Fruit fly (Drosophila melanogaster) whole organism, embryonic: ENCODE data around the gene CG11986.

Experiments used
- Adf1 ChIP-seq: fragments of 200-800 bp; sonication (Bioruptor generic); IDR thresholded peaks from 2 replicates; pipeline ENCODE4 v1.3.6; 2022; ENCODE audit warnings: missing biosample characterization, missing genetic modification characterization
- Atf6 ChIP-seq: fragments of 200-800 bp; sonication (Bioruptor generic); IDR thresholded peaks from 2 replicates; pipeline ENCODE4 v1.3.6; 2022; ENCODE audit warnings: missing biosample characterization, missing genetic modification characterization
- Bdp1 ChIP-seq: fragments of 200-800 bp; sonication (Bioruptor generic); optimal IDR thresholded peaks from 3 replicates; lab custom pipeline; 2016; ENCODE audit warnings: missing biosample characterization, missing genetic modification characterization
- Bgb ChIP-seq: fragments of 200-800 bp; sonication (Bioruptor generic); IDR thresholded peaks from 2 replicates; pipeline ENCODE4 v1.3.6; 2022; ENCODE audit warnings: missing biosample characterization, missing genetic modification characterization; ENCODE audit not compliant: partially characterized antibody
- CG10979 ChIP-seq: fragments of 200-800 bp; sonication (Bioruptor generic); optimal IDR thresholded peaks from 2 replicates; lab custom pipeline; 2018; ENCODE audit warnings: missing biosample characterization, mild to moderate bottlenecking, missing genetic modification characterization, moderate library complexity
- CG11093 ChIP-seq: fragments of 200-800 bp; sonication (Bioruptor generic); IDR thresholded peaks from 3 replicates; pipeline ENCODE4 v1.3.6; 2022; ENCODE audit warnings: missing biosample characterization, missing genetic modification characterization
- CG12659 ChIP-seq: fragments of 200-800 bp; sonication (Bioruptor generic); optimal IDR thresholded peaks from 3 replicates; lab custom pipeline; 2017; ENCODE audit warnings: mild to moderate bottlenecking, missing biosample characterization, missing genetic modification reagents, missing genetic modification characterization
- CG12942 ChIP-seq: fragments of 200-800 bp; sonication (Bioruptor generic); optimal IDR thresholded peaks from 3 replicates; lab custom pipeline; 2016; ENCODE audit warnings: missing biosample characterization, missing genetic modification characterization
- CG1529 ChIP-seq: fragments of 200-800 bp; sonication (Bioruptor generic); optimal IDR thresholded peaks from 3 replicates; lab custom pipeline; 2018; ENCODE audit warnings: missing biosample characterization, missing genetic modification characterization
- CG17568 ChIP-seq: fragments of 200-800 bp; sonication (Bioruptor generic); optimal IDR thresholded peaks from 2 replicates; lab custom pipeline; 2018; ENCODE audit warnings: missing biosample characterization, mild to moderate bottlenecking, missing genetic modification characterization, moderate library complexity
- CG1792 ChIP-seq: fragments of 200-800 bp; sonication (Bioruptor generic); optimal IDR thresholded peaks from 2 replicates; lab custom pipeline; 2016; ENCODE audit warnings: missing biosample characterization, missing genetic modification characterization
- CG2116 ChIP-seq: fragments of 200-800 bp; sonication (Bioruptor generic); optimal IDR thresholded peaks from 3 replicates; lab custom pipeline; 2018; ENCODE audit warnings: missing biosample characterization, mild to moderate bottlenecking, missing genetic modification characterization
- CG31365 ChIP-seq: fragments of 200-800 bp; sonication (Bioruptor generic); optimal IDR thresholded peaks from 2 replicates; lab custom pipeline; 2018; ENCODE audit warnings: missing biosample characterization, mild to moderate bottlenecking, missing genetic modification characterization
- CG4328 ChIP-seq: fragments of 200-800 bp; sonication (Bioruptor generic); optimal IDR thresholded peaks from 3 replicates; lab custom pipeline; 2017; ENCODE audit warnings: missing biosample characterization, missing genetic modification reagents, missing genetic modification characterization
- CG4854 ChIP-seq: fragments of 200-800 bp; sonication (Bioruptor generic); optimal IDR thresholded peaks from 2 replicates; lab custom pipeline; 2016; ENCODE audit warnings: missing biosample characterization, missing genetic modification characterization, inconsistent platforms
- CG5953 ChIP-seq: fragments of 200-800 bp; sonication (Bioruptor generic); IDR thresholded peaks from 2 replicates; pipeline ENCODE4 v1.3.6; 2022; ENCODE audit warnings: missing biosample characterization, missing genetic modification characterization
- Deaf1 ChIP-seq: fragments of 200-800 bp; optimal IDR thresholded peaks from 3 replicates; lab custom pipeline; 2019; ENCODE audit warnings: missing biosample characterization, mild to moderate bottlenecking, missing genetic modification characterization, moderate library complexity
- Dref ChIP-seq: fragments of 200-800 bp; sonication (Bioruptor generic); IDR thresholded peaks from 2 replicates; pipeline ENCODE4 v1.3.6; 2022; ENCODE audit warnings: missing biosample characterization, missing genetic modification characterization
- E2f2 ChIP-seq: fragments of 200-800 bp; sonication (Bioruptor generic); IDR thresholded peaks from 2 replicates; pipeline ENCODE4 v1.3.6; 2022; ENCODE audit warnings: missing biosample characterization, missing genetic modification characterization
- Ets65A ChIP-seq: fragments of 200-800 bp; sonication (Bioruptor generic); peaks from one replicate; lab custom pipeline; 2016; ENCODE audit warnings: missing biosample characterization, missing genetic modification characterization
- Hr78 ChIP-seq, 2 experiments: fragments of 200-800 bp in 1 of 2; fragments of >200 bp in 1 of 2; sonication (Bioruptor generic) in 1 of 2; optimal IDR thresholded peaks; 2 replicates each; lab custom pipeline; 2017 to 2019; ENCODE audit warnings: missing biosample characterization in 2 of 2, missing genetic modification characterization in 2 of 2, mild to moderate bottlenecking in 1 of 2, moderate library complexity in 1 of 2
- Lpt ChIP-seq: fragments of >200 bp; optimal IDR thresholded peaks from 2 replicates; lab custom pipeline; 2018; ENCODE audit warnings: missing biosample characterization, missing genetic modification characterization
- Max ChIP-seq: fragments of 200-800 bp; sonication (Bioruptor generic); optimal IDR thresholded peaks from 2 replicates; lab custom pipeline; 2016; ENCODE audit warnings: missing biosample characterization, mild to moderate bottlenecking, missing genetic modification characterization
- Med ChIP-seq: fragments of 200-800 bp; sonication (Bioruptor generic); peaks from one replicate; lab custom pipeline; 2016; ENCODE audit warnings: missing biosample characterization, missing genetic modification characterization, mild to moderate bottlenecking, inconsistent platforms, moderate library complexity
- NC2α ChIP-seq: fragments of 200-800 bp; sonication (Bioruptor generic); optimal IDR thresholded peaks from 2 replicates; lab custom pipeline; 2016; ENCODE audit warnings: missing biosample characterization, missing genetic modification characterization
- Nf-YC ChIP-seq: fragments of 200-800 bp; optimal IDR thresholded peaks from 3 replicates; lab custom pipeline; 2019; ENCODE audit warnings: missing biosample characterization, mild to moderate bottlenecking, missing genetic modification characterization, moderate library complexity
- Opbp ChIP-seq: fragments of 200-800 bp; sonication (Bioruptor generic); IDR thresholded peaks from 3 replicates; pipeline ENCODE4 v1.3.6; 2022; ENCODE audit warnings: missing biosample characterization, missing genetic modification characterization; ENCODE audit not compliant: partially characterized antibody
- Optix ChIP-seq: fragments of 200-800 bp; sonication (Bioruptor generic); IDR thresholded peaks from 3 replicates; pipeline ENCODE4 v1.3.6; 2022; ENCODE audit warnings: missing biosample characterization, missing genetic modification characterization
- Six4 ChIP-seq: fragments of 200-800 bp; sonication (Bioruptor generic); optimal IDR thresholded peaks from 2 replicates; lab custom pipeline; 2016; ENCODE audit warnings: missing biosample characterization, missing genetic modification characterization
- Sox102F ChIP-seq: fragments of 200-800 bp; sonication (Bioruptor generic); optimal IDR thresholded peaks from 2 replicates; lab custom pipeline; 2018; ENCODE audit warnings: missing biosample characterization, mild to moderate bottlenecking, missing genetic modification characterization, moderate library complexity
- Usf ChIP-seq: fragments of 200-800 bp; sonication (Bioruptor generic); optimal IDR thresholded peaks from 2 replicates; lab custom pipeline; 2017; ENCODE audit warnings: missing genotype, missing biosample characterization, missing genetic modification characterization
- ac ChIP-seq: fragments of 200-800 bp; sonication (Bioruptor generic); optimal IDR thresholded peaks from 3 replicates; lab custom pipeline; 2017; ENCODE audit warnings: missing biosample characterization, mild to moderate bottlenecking, missing genetic modification characterization
- ash1 ChIP-seq: fragments of 200-800 bp; sonication (Bioruptor generic); optimal IDR thresholded peaks from 2 replicates; lab custom pipeline; 2018; ENCODE audit warnings: missing biosample characterization, mild to moderate bottlenecking, missing genetic modification characterization
- bsh ChIP-seq, 2 experiments: fragments of 200-800 bp; sonication (Bioruptor generic); optimal IDR thresholded peaks; 2 replicates each; lab custom pipeline; 2017 to 2018; ENCODE audit warnings: mild to moderate bottlenecking in 2 of 2, missing biosample characterization in 2 of 2, missing genetic modification characterization in 2 of 2, moderate library complexity in 1 of 2
- cato ChIP-seq: fragments of 200-800 bp; sonication (Bioruptor generic); optimal IDR thresholded peaks from 2 replicates; lab custom pipeline; 2016; ENCODE audit warnings: missing biosample characterization, missing genetic modification characterization, borderline replicate concordance
- chn ChIP-seq: fragments of 200-800 bp; sonication (Bioruptor generic); optimal IDR thresholded peaks from 2 replicates; lab custom pipeline; 2016; ENCODE audit warnings: missing biosample characterization, missing genetic modification characterization
- cwo ChIP-seq: fragments of 200-800 bp; sonication (Bioruptor generic); optimal IDR thresholded peaks from 3 replicates; lab custom pipeline; 2017; ENCODE audit warnings: missing biosample characterization, missing genetic modification characterization, mild to moderate bottlenecking, moderate library complexity, missing genetic modification reagents
- eyg ChIP-seq: fragments of 200-800 bp; sonication (Bioruptor generic); optimal IDR thresholded peaks from 3 replicates; lab custom pipeline; 2016; ENCODE audit warnings: missing biosample characterization, missing genetic modification characterization
- grau ChIP-seq: fragments of 200-800 bp; optimal IDR thresholded peaks from 3 replicates; lab custom pipeline; 2019; ENCODE audit warnings: missing biosample characterization, mild to moderate bottlenecking, missing genetic modification characterization, moderate library complexity
- gsb-n ChIP-seq: fragments of 200-800 bp; sonication (Bioruptor generic); optimal IDR thresholded peaks from 3 replicates; lab custom pipeline; 2018; ENCODE audit warnings: missing biosample characterization, mild to moderate bottlenecking, missing genetic modification characterization
- jing ChIP-seq: fragments of 200-800 bp; sonication (Bioruptor generic); optimal IDR thresholded peaks from 2 replicates; lab custom pipeline; 2018; ENCODE audit warnings: missing biosample characterization, mild to moderate bottlenecking, missing genetic modification characterization
- lab ChIP-seq: fragments of 200-800 bp; sonication (Bioruptor generic); optimal IDR thresholded peaks from 3 replicates; lab custom pipeline; 2017; ENCODE audit warnings: missing biosample characterization, missing genetic modification characterization, mild to moderate bottlenecking, moderate library complexity, missing genetic modification reagents
- repo ChIP-seq: fragments of 200-800 bp; sonication (Bioruptor generic); optimal IDR thresholded peaks from 2 replicates; lab custom pipeline; 2016; ENCODE audit warnings: missing biosample characterization, missing genetic modification characterization
- row ChIP-seq: fragments of 200-800 bp; sonication (Bioruptor generic); IDR thresholded peaks from 3 replicates; pipeline ENCODE4 v1.3.6; 2022; ENCODE audit warnings: missing biosample characterization, missing genetic modification characterization
- slp2 ChIP-seq: fragments of 200-800 bp; sonication (Bioruptor generic); optimal IDR thresholded peaks from 2 replicates; lab custom pipeline; 2016; ENCODE audit warnings: missing biosample characterization, missing genetic modification characterization
- tgo ChIP-seq: fragments of 200-800 bp; sonication (Bioruptor generic); IDR thresholded peaks from 3 replicates; pipeline ENCODE4 v1.3.6; 2022; ENCODE audit warnings: missing biosample characterization, missing genetic modification characterization
- ttk ChIP-seq: fragments of 200-800 bp; sonication (Bioruptor generic); IDR thresholded peaks from 2 replicates; pipeline ENCODE4 v2.1.2; 2022; ENCODE audit warnings: missing biosample characterization, missing genetic modification characterization
- vnd ChIP-seq: fragments of 200-800 bp; sonication (Bioruptor generic); IDR thresholded peaks from 3 replicates; pipeline ENCODE4 v1.3.6; 2022; ENCODE audit warnings: missing biosample characterization, missing genetic modification characterization; ENCODE audit not compliant: partially characterized antibody
- wek ChIP-seq: fragments of 200-800 bp; sonication (Bioruptor generic); optimal IDR thresholded peaks from 3 replicates; lab custom pipeline; 2018; ENCODE audit warnings: missing biosample characterization, mild to moderate bottlenecking, missing genetic modification characterization, moderate library complexity
- yki ChIP-seq: fragments of >200 bp; optimal IDR thresholded peaks from 3 replicates; lab custom pipeline; 2018

The CG11986 gene

dm6 chr3R:9057398-9058058 is 42.3 kb downstream of the CG11986 start (continued):
- TF ChIP-seq Bdp1 (GFP tag; lab: Kevin White, UChicago) (peak; percentile 61), row (GFP tag; lab: Robert Waterston, UW) (no peak), ac (GFP tag; lab: Kevin White, UChicago) (peak; percentile 75), NC2α (GFP tag; lab: Kevin White, UChicago) (no peak), CG11093 (GFP tag; lab: Robert Waterston, UW) (peak; percentile 85), CG5953 (GFP tag; lab: Robert Waterston, UW) (no peak), Hr78 (GFP tag; optimal IDR thresholded peaks at IDR 0.05; lab: Kevin White, UChicago) (peak in 1 of 2 experiments; percentile 97), CG12942 (peak; percentile 93), tgo (GFP tag; lab: Robert Waterston, UW) (no peak), Dref (GFP tag; lab: Robert Waterston, UW) (no peak), Ets65A (GFP tag; lab: Kevin White, UChicago) (peak; percentile 95), Bgb (no peak), ash1 (GFP tag; lab: Kevin White, UChicago) (peak; percentile 74), CG1529 (GFP tag; lab: Kevin White, UChicago) (peak; percentile 95), Usf (GFP tag; lab: Kevin White, UChicago) (peak; percentile 92), grau (tag; lab: Kevin White, UChicago) (peak; percentile 99), cwo (GFP tag; lab: Kevin White, UChicago) (peak; percentile 98), cato (GFP tag; lab: Kevin White, UChicago) (peak; percentile 86), wek (GFP tag; lab: Kevin White, UChicago) (peak; percentile 55), E2f2 (no peak), Nf-YC (tag; lab: Kevin White, UChicago) (peak; percentile 95), CG1792 (peak; percentile 28), ttk (GFP tag; lab: Robert Waterston, UW) (no peak), Max (GFP tag; lab: Kevin White, UChicago) (peak; percentile 88), Deaf1 (tag; lab: Kevin White, UChicago) (peak; percentile 90), slp2 (GFP tag; lab: Kevin White, UChicago) (peak; percentile 44), Opbp (no peak), CG12659 (GFP tag; lab: Kevin White, UChicago) (peak; percentile 99), Atf6 (no peak), gsb-n (tag; lab: Kevin White, UChicago) (peak; percentile 99), CG31365 (tag; lab: Kevin White, UChicago) (peak; percentile 64), CG4328 (GFP tag; lab: Kevin White, UChicago) (peak; percentile 98), CG10979 (tag; lab: Kevin White, UChicago) (peak; percentile 99), CG2116 (GFP tag; lab: Kevin White, UChicago) (peak; percentile 88), CG4854 (GFP tag; lab: Kevin White, UChicago) (peak; percentile 78), Six4 (GFP tag; lab: Kevin White, UChicago) (peak; percentile 96), yki (lab: Kevin White, UChicago) (peak; percentile 91), Sox102F (peak; percentile 99), chn (GFP tag; lab: Kevin White, UChicago) (peak; percentile 58), Adf1 (GFP tag; lab: Robert Waterston, UW) (no peak), eyg (GFP tag; lab: Kevin White, UChicago) (no peak), lab (GFP tag; lab: Kevin White, UChicago) (peak; percentile 99), Optix (GFP tag; lab: Robert Waterston, UW) (no peak), bsh (GFP tag; optimal IDR thresholded peaks at IDR 0.05; lab: Kevin White, UChicago) (peak; percentile 87 to 98), Med (GFP tag; lab: Kevin White, UChicago) (peak; percentile 85), Lpt (GFP tag; lab: Kevin White, UChicago) (no peak), CG17568 (GFP tag; lab: Kevin White, UChicago) (no peak), vnd (GFP tag; lab: Robert Waterston, UW) (no peak), jing (GFP tag; lab: Kevin White, UChicago) (peak; percentile 79), repo (GFP tag; lab: Kevin White, UChicago) (peak; percentile 23)
